Worm (Caenorhabditis elegans): Measurements from ENCODE around the gene C07G3.10.

Gene C07G3.10

ce11 chrV:3523262-3523661, 21.2 kb downstream of the C07G3.10 start, which contains the start of gene irg-1:
Gene irg-1 (plus strand): TSS chrV:3523587.
- TF ChIP-seq mbf-1 (tag; optimal IDR thresholded peaks at IDR 0.05): no peak
- no peak for TF ChIP-seq nhr-12 (tag; optimal IDR thresholded peaks at IDR 0.05)
- TF ChIP-seq elt-1 (tag; optimal IDR thresholded peaks at IDR 0.05): no peak
- TF ChIP-seq ama-1 (optimal IDR thresholded peaks at IDR 0.05): no peak
- no peak for TF ChIP-seq nhr-129 (tag; optimal IDR thresholded peaks at IDR 0.05)
- no peak for TF ChIP-seq nhr-77 (tag; optimal IDR thresholded peaks at IDR 0.05)
- TF ChIP-seq Y55F3AM.14 (GFP tag; optimal IDR thresholded peaks at IDR 0.05): no peak
- TF ChIP-seq fos-1 (tag; optimal IDR thresholded peaks at IDR 0.05): no peak
- no peak for TF ChIP-seq F13H6.1 (tag; optimal IDR thresholded peaks at IDR 0.05)
- TF ChIP-seq blmp-1 (tag; optimal IDR thresholded peaks at IDR 0.05; ENCODE audit: insufficient read depth): no peak
- no peak for TF ChIP-seq snpc-4 (tag; optimal IDR thresholded peaks at IDR 0.05)
- no peak for TF ChIP-seq sma-9 (GFP tag; optimal IDR thresholded peaks at IDR 0.05)
- no peak for TF ChIP-seq sma-9 (tag; optimal IDR thresholded peaks at IDR 0.05)
- no peak for TF ChIP-seq nhr-11 (tag; optimal IDR thresholded peaks at IDR 0.05)
- TF ChIP-seq crh-2 (tag; optimal IDR thresholded peaks at IDR 0.05): no peak
- no peak for TF ChIP-seq mdl-1 (tag; optimal IDR thresholded peaks at IDR 0.05)
- no peak for TF ChIP-seq R02D3.7 (tag; optimal IDR thresholded peaks at IDR 0.05)
- TF ChIP-seq dmd-4 (tag; optimal IDR thresholded peaks at IDR 0.05): no peak
- no peak for TF ChIP-seq unc-39 (tag; optimal IDR thresholded peaks at IDR 0.05)
- TF ChIP-seq lsy-2 (tag; optimal IDR thresholded peaks at IDR 0.05): no peak
- TF ChIP-seq ZK546.5 (tag; optimal IDR thresholded peaks at IDR 0.05): no peak

ce11 chrV:3524970-3525369, 22.9 kb downstream of the C07G3.10 start, which contains the start of gene T24A6.7:
Gene T24A6.7 (plus strand): TSS chrV:3525270.
- TF ChIP-seq unc-39 (tag; optimal IDR thresholded peaks at IDR 0.05) (no peak), nhr-21 (tag; optimal IDR thresholded peaks at IDR 0.05) (no peak), ztf-11 (tag; optimal IDR thresholded peaks at IDR 0.05) (no peak), lsy-2 (tag; optimal IDR thresholded peaks at IDR 0.05) (no peak), nhr-25 (tag; optimal IDR thresholded peaks at IDR 0.05) (no peak), gmeb-1 (tag; optimal IDR thresholded peaks at IDR 0.05) (no peak), alr-1 (tag; optimal IDR thresholded peaks at IDR 0.05) (no peak), ZK546.5 (tag; optimal IDR thresholded peaks at IDR 0.05) (no peak), sma-9 (GFP tag; optimal IDR thresholded peaks at IDR 0.05) (no peak), sma-9 (tag; optimal IDR thresholded peaks at IDR 0.05) (no peak), skn-1 (tag; optimal IDR thresholded peaks at IDR 0.05) (no peak), mab-5 (tag; optimal IDR thresholded peaks at IDR 0.05) (no peak), nhr-237 (tag; optimal IDR thresholded peaks at IDR 0.05) (no peak), ceh-82 (tag; optimal IDR thresholded peaks at IDR 0.05) (no peak), nhr-23 (tag; optimal IDR thresholded peaks at IDR 0.05) (no peak), R02D3.7 (tag; optimal IDR thresholded peaks at IDR 0.05) (no peak), mdl-1 (tag; optimal IDR thresholded peaks at IDR 0.05) (no peak), sma-3 (GFP tag; optimal IDR thresholded peaks at IDR 0.05) (no peak), ztf-4 (tag; optimal IDR thresholded peaks at IDR 0.05) (no peak)

ce11 chrV:3526882-3527281, 24.8 kb downstream of the C07G3.10 start, which contains the start of gene str-260:
Gene str-260 (plus strand): TSS chrV:3527182.
- TF ChIP-seq nhr-12 (tag; optimal IDR thresholded peaks at IDR 0.05): no peak
- no peak for TF ChIP-seq alr-1 (tag; optimal IDR thresholded peaks at IDR 0.05)
- TF ChIP-seq ama-1 (optimal IDR thresholded peaks at IDR 0.05): no peak
- TF ChIP-seq elt-1 (tag; optimal IDR thresholded peaks at IDR 0.05): no peak

ce11 chrV:3530403-3530802, 28.3 kb downstream of the C07G3.10 start, which contains the start of gene srbc-66:
Gene srbc-66 (plus strand): TSS chrV:3530703.
- TF ChIP-seq nhr-10 (tag; optimal IDR thresholded peaks at IDR 0.05) (no peak), ZK546.5 (tag; optimal IDR thresholded peaks at IDR 0.05) (no peak), ceh-82 (tag; optimal IDR thresholded peaks at IDR 0.05) (no peak), nhr-25 (tag; optimal IDR thresholded peaks at IDR 0.05) (no peak), nhr-6 (tag; optimal IDR thresholded peaks at IDR 0.05) (no peak), mbf-1 (tag; optimal IDR thresholded peaks at IDR 0.05) (no peak), sma-9 (GFP tag; optimal IDR thresholded peaks at IDR 0.05) (no peak), sma-9 (tag; optimal IDR thresholded peaks at IDR 0.05) (no peak), lin-39 (tag; optimal IDR thresholded peaks at IDR 0.05) (no peak), nhr-23 (tag; optimal IDR thresholded peaks at IDR 0.05) (no peak), unc-62 (GFP tag; optimal IDR thresholded peaks at IDR 0.05) (no peak), aly-2 (tag; optimal IDR thresholded peaks at IDR 0.05) (no peak), elt-3 (tag; optimal IDR thresholded peaks at IDR 0.05) (no peak), lin-13 (GFP tag; optimal IDR thresholded peaks at IDR 0.05) (no peak)
